Worm (Caenorhabditis elegans): Measurements from ENCODE around the gene F13A7.14.

- TF ChIP-seq ceh-48 (tag; optimal IDR thresholded peaks at IDR 0.05) (no peak), ceh-2 (tag; optimal IDR thresholded peaks at IDR 0.05) (no peak), ets-4 (tag; optimal IDR thresholded peaks at IDR 0.05) (no peak), ceh-9 (tag; optimal IDR thresholded peaks at IDR 0.05) (no peak), ceh-14 (tag; optimal IDR thresholded peaks at IDR 0.05) (no peak), ahr-1 (tag; optimal IDR thresholded peaks at IDR 0.05) (no peak), ceh-22 (tag; optimal IDR thresholded peaks at IDR 0.05) (no peak)
Observed at ce11 chrV:16417014-16417413, 15.3 kb downstream of the F13A7.14 start, which contains the start of gene str-55.
